Fruit fly (Drosophila melanogaster) whole organism: ENCODE results near the gene CG12608.
A peak's percentile ranks its signal among the peaks of the same experiment; 100 is the strongest.

Experiments used
- CG8478 ChIP-seq: fragments of >200 bp; optimal IDR thresholded peaks from 2 replicates; lab custom pipeline; 2018; ENCODE audit warnings: inconsistent platforms
- Dll ChIP-seq: fragments of >200 bp; optimal IDR thresholded peaks from 2 replicates; lab custom pipeline; 2017
- EcR ChIP-seq, 2 experiments: fragments of >200 bp; optimal IDR thresholded peaks; 2 replicates each; lab custom pipeline; 2017; ENCODE audit warnings: missing biosample characterization in 2 of 2, missing genetic modification characterization in 2 of 2, missing genetic modification reagents in 2 of 2
- pan ChIP-seq: fragments of >200 bp; optimal IDR thresholded peaks from 2 replicates; lab custom pipeline; 2017
- psq ChIP-seq: fragments of >200 bp; optimal IDR thresholded peaks from 2 replicates; lab custom pipeline; 2017
- usp ChIP-seq: fragments of >200 bp; optimal IDR thresholded peaks from 2 replicates; lab custom pipeline; 2017; ENCODE audit warnings: missing biosample characterization, missing genetic modification characterization, mixed read lengths

The CG12608 gene

DNA sequence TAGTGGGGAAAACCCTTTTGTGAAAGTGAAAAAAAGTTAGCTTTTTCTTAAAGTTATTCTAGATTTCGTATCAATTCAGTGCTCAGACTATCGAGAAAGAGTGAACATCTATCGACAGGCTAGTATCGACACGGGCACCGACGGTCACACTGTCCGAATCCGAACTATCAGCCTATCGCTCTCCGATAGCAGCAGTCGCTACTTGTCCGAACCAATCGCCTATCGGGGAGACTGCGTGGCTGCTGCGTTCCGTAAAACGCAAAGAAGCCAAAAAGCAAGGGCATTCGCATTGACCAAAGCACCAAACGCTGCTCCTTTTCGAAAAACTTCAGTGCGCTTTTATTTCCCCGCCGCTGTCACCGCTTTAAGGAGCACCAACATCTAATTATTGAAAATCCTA is 25.1 kb downstream of the CG12608 start, which contains the start of gene Top1:
Top1 (plus strand) TSS at position 190 of the 400 bp plus-strand sequence.
- no peak for TF ChIP-seq EcR (GFP tag; optimal IDR thresholded peaks at IDR 0.05; lab: Kevin White, UChicago)

DNA sequence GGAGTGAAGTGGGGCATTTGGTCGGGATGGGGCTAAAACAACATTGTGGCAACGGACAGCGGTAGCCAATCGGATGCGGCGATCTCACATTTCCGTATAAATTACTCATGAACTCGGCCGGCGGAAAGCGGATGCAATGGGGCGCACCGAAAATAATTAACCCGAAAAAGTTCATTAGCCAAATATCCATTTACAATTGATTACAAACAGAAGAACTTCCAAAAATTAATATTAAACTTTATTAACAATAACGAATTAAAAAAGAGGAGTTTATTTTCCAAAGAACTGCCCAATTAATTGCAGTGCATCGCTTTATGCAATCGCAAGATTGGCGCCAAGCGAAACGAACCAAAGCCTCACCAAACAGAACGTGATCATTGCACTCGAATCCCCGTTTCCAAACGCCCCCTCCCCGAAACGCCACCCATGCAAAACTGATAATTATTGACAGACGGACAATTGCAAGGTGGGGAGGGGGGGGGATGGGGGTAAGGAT is 30.5 kb downstream of the CG12608 start:
- TF ChIP-seq psq (lab: Kevin White, UChicago) (no peak), EcR (GFP tag; optimal IDR thresholded peaks at IDR 0.05; lab: Kevin White, UChicago) (no peak)

DNA sequence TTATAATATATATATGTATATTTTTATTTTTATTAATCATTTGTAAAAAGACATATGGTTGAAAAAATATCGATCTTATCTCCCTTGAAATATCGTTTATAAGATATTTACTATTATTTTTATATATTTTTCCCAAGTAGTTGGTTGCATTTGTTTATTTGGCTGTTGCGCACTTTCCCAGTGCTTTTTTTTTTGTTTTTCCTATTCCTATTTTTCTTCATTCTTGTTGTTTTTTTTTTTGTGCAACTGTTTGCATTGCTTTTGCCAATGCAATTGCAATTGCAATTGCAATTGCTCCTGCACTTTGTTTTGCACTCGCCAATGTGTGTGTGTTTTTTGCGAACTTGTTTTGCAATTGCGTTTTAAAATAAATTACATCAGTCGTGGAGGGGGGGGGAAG is 31.0 kb downstream of the CG12608 start:
- TF ChIP-seq pan (lab: Kevin White, UChicago) = no peak
- no peak for TF ChIP-seq EcR (GFP tag; optimal IDR thresholded peaks at IDR 0.05; lab: Kevin White, UChicago)
- TF ChIP-seq CG8478 (lab: Kevin White, UChicago) = no peak
- no peak for TF ChIP-seq usp
- TF ChIP-seq psq (lab: Kevin White, UChicago) = no peak
- no peak for TF ChIP-seq Dll (lab: Kevin White, UChicago)

DNA sequence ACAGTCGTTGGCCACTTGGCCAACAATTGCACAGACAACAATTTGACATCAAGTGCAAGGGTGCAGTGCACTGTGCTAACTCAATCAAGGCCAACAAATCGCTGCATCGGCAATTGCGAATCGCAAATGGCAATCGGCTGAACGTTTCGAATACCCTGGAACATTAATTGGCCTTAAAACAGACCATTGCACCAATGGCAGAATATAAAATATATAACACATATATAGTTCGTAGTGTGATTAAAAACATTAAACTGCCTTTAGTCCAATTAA is 31.6 kb downstream of the CG12608 start:
- TF ChIP-seq psq (lab: Kevin White, UChicago) = no peak

DNA sequence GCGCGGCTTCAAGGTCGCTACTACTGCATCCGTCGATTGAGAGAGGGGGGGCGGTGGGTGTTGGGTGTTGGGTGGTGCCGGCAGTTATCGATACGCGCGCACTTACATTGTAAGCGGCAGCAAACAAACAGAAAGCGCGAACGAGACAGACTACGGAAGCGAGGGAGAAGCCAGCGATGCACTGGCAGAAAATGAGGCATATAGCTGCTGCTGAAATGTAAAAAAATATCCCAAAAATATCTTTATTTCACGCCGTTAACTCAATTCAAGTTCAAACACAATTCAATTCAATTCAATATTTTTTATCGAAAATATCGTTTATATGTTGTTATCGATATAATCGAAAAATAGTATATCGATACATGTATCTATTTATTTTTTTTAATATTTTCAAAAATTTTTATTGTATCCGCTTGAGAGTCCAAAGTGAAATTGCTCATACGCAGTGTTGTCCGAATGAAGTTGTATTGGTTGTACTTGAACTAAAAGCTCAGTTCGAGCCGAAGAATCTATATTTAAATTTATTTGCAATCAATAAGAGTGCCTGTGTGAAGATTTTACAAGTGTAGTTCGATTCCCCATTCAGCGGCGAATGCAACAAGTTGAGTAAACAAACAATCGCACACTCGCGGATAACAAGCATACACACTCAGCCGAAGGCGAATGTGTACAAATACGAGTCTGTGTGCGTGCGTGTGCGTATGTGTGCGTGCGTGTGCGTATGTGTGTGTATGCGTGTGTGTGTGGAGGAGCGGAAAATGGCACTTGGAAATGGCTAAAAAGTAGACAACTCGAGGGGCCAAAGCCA is 32.1 kb downstream of the CG12608 start:
- TF ChIP-seq pan (lab: Kevin White, UChicago) = peak; percentile 58
- no peak for TF ChIP-seq Dll (lab: Kevin White, UChicago)

DNA sequence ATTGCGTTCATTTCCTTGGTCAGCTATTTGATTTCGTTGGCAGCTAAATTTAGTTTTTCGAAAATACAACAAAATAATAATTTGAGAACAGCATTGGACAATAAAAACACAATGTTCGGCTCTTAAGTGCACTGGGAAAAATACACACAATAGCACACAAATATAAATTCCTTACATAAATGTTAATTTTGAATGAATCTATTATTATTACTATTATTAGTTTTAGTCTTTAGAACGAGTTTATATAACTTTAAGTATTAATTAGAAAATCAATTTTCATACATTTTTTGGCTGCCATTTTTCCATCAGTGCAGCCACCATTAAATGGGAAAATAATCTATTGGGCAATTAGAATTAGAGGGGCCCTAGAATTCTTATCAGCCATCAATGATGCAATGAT is 34.5 kb downstream of the CG12608 start:
- no peak for TF ChIP-seq EcR (GFP tag; optimal IDR thresholded peaks at IDR 0.05; lab: Kevin White, UChicago)
- no peak for TF ChIP-seq pan (lab: Kevin White, UChicago)
- no peak for TF ChIP-seq usp

DNA sequence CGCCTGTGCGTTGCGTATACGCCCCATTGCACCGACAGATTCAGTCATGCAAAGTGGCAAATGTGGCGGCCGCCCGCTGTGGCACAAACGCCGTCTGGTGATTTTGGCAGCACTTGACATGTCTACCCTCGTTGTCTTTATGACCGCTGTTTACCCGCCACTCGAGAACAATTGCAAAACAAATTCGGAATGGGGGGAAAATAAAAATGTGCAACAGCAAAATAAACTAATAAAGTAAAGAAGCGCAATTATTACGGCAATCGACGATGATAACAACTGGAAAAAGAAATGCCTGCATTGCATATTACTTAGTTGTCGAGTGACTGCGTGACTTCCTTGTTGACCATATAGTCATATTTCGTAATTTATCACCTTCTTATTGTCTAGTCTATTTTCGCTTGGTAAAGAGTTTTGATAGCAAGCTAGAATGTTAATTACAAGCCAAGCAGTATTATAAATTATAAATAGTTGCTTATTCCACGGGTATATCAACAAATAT is 35.9 kb downstream of the CG12608 start:
- TF ChIP-seq usp = no peak
- TF ChIP-seq psq (lab: Kevin White, UChicago) = no peak
- no peak for TF ChIP-seq EcR (GFP tag; optimal IDR thresholded peaks at IDR 0.05; lab: Kevin White, UChicago)
- TF ChIP-seq pan (lab: Kevin White, UChicago) = no peak
- TF ChIP-seq Dll (lab: Kevin White, UChicago) = no peak
- TF ChIP-seq CG8478 (lab: Kevin White, UChicago) = no peak

DNA sequence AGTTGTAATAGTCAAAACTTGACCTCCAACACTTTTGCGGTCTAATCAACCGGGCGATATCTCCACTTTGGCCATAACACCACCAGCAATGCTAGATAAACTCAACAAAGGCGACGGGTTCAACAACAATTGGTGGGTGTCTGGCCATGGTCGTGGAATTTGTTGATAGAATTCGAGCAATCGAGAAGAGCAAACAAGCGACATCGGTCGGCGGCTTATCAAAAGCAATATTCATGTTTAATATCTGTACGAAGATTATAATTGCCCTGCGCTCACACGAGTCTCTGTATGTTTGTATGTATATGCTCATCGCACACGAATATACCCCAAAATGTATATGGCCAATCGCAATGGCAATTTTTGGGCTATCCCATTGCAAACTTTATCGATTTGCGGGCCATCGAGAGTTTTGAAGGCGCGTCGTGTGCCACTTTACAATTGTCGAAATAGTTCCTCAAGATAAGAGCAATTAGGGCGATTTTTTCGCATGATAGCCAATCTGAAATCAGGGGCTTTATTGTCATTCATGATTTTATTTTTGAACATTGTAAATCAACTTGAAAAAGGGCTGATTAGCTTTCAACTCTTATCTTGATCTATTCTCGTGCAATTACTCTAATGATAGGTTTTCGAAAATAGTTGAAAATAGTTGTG is 36.8 kb downstream of the CG12608 start:
- TF ChIP-seq CG8478 (lab: Kevin White, UChicago) = no peak
- no peak for TF ChIP-seq usp
- TF ChIP-seq Dll (lab: Kevin White, UChicago) = no peak
- TF ChIP-seq EcR (GFP tag; optimal IDR thresholded peaks at IDR 0.05; lab: Kevin White, UChicago) = no peak

DNA sequence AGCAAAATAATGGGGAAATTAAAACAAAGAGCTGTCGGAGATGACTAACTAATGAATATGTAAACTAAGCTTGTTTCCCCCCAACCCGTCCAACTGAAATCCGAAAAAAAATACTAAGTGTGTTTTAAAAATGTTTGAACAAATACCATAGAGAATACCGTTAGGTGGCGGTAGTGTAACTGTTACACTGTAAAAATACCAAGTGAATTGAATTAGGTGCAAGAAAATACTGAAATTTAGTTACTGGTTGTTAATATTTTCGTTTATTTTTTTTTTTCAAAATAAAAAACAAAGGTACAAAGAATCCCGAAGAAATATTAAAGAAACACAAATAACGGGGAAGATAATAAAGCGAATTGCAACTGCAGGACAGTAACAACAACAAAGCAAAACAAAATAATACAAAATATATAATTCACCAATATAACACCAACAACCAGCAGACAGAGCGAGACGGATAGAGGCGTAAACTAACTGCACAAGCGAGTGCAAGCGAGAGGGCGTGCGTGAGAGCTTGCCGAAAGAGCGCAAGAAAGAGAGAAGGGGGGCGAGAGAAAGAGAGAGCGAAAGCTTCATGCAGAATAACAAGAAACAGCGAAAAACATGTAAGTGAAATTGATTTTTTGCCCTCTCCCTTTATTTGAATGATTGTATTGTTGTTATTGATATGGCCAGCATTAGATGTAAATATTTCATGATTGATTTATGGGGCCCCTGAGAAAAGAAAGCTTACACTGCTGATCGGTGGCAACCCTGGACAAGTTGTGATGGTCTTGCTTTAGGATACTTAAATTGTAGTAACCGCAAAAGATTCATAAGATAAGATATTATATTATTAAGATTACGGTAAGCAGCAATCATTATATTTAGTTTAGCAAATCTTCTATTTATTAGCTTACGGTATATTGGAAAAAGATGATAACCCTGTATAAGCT is 38.2 kb downstream of the CG12608 start:
- TF ChIP-seq pan (lab: Kevin White, UChicago) (no peak), usp (no peak), CG8478 (lab: Kevin White, UChicago) (peak; percentile 49), EcR (GFP tag; optimal IDR thresholded peaks at IDR 0.05; lab: Kevin White, UChicago) (no peak), Dll (lab: Kevin White, UChicago) (no peak), psq (lab: Kevin White, UChicago) (no peak)

DNA sequence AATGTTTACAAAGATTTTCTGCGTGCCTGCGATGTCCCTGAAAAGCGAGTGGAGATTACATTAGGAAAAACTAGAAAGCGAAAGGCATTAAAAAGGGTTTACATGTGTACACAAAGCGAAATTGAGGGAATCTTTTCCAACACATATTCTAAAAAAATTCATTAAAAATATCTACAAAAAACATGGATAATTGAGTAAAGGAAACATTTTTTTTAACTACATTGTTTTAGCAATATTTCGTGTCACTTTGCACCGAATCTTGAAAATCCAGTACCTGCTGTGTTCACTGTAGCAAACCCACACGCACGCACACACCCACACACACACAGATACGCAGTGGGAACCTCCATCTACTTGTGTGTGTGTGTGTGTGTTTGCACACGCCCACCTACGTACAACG is 40.2 kb downstream of the CG12608 start:
- TF ChIP-seq CG8478 (lab: Kevin White, UChicago) = no peak
- no peak for TF ChIP-seq pan (lab: Kevin White, UChicago)
- TF ChIP-seq usp = no peak
- no peak for TF ChIP-seq Dll (lab: Kevin White, UChicago)
- no peak for TF ChIP-seq psq (lab: Kevin White, UChicago)
- no peak for TF ChIP-seq EcR (GFP tag; optimal IDR thresholded peaks at IDR 0.05; lab: Kevin White, UChicago)

DNA sequence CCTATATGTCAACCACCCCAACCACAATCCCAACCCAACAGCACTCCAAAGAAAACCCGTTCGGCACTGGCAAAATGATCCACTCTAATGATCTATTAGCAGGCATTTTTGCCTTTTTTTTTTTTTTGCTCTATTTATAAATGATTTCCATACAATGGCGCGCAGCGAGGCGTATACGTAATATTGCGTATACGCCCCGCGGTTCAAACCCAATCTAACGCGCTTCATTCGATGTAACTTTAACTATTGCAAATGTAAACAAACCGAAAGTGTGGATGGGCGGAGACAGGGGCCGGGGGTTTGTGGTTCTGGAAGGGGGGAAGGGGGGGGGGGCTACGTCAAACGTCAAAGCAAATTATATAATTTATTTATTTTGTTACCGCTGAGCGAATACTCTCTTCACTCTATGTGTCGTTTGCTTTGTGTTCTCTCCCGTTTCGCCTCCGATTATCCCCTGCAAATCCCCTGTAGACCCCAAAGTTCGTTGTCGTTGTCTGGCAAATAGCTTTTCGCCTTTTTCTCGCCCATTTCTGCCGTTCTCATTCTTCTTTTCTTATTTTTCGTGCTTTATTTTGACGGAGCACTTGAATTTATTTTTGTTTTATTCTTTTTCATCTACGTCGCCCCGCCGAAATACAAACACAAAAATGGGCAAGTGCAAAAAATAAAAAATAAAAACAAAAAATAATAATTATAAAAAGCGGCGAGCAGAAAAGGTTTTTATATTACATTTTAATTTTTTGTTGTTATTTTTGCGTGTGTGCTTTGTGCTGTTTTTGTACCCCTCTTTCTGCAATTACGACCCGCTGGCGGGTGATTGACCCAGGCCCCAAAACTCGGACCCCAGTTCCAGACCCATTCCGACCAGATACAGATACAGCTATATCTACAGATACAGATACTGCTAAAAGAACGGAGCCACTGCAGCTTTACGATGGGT is 41.0 kb downstream of the CG12608 start:
- TF ChIP-seq pan (lab: Kevin White, UChicago) (no peak), CG8478 (lab: Kevin White, UChicago) (no peak), Dll (lab: Kevin White, UChicago) (no peak), EcR (GFP tag; optimal IDR thresholded peaks at IDR 0.05; lab: Kevin White, UChicago) (no peak), usp (no peak), psq (lab: Kevin White, UChicago) (no peak)
